Worm (Caenorhabditis elegans): ENCODE data around the gene col-167.

ce11 chrX:6289038-6289437 is 34.2 kb upstream of the col-167 start:
- TF ChIP-seq nhr-10 (tag; optimal IDR thresholded peaks at IDR 0.05), result no peak
- no peak for TF ChIP-seq unc-62 (GFP tag; optimal IDR thresholded peaks at IDR 0.05)
- TF ChIP-seq ama-1 (optimal IDR thresholded peaks at IDR 0.05), result no peak
- TF ChIP-seq blmp-1 (tag; optimal IDR thresholded peaks at IDR 0.05; ENCODE audit: insufficient read depth), result no peak
- no peak for TF ChIP-seq aly-2 (tag; optimal IDR thresholded peaks at IDR 0.05)
- no peak for TF ChIP-seq nhr-6 (tag; optimal IDR thresholded peaks at IDR 0.05)
- no peak for TF ChIP-seq nhr-12 (tag; optimal IDR thresholded peaks at IDR 0.05)
- TF ChIP-seq nhr-237 (tag; optimal IDR thresholded peaks at IDR 0.05), result no peak
- no peak for TF ChIP-seq ZK546.5 (tag; optimal IDR thresholded peaks at IDR 0.05)
- no peak for TF ChIP-seq ceh-16 (tag; optimal IDR thresholded peaks at IDR 0.05)
- TF ChIP-seq nhr-23 (tag; optimal IDR thresholded peaks at IDR 0.05), result no peak
- TF ChIP-seq mab-5 (tag; optimal IDR thresholded peaks at IDR 0.05), result no peak
